Worm (Caenorhabditis elegans) whole organism, midembryonic: Measurements from ENCODE around the gene F41H10.12.
A peak's percentile ranks its signal among the peaks of the same experiment; 100 is the strongest.

Source experiments
- cog-1 ChIP-seq: sonication (generic microtip); optimal IDR thresholded peaks from 2 replicates; lab custom pipeline; 2016; ENCODE audit warnings: missing genetic modification characterization, missing compliant biosample characterization
- flt-1 ChIP-seq: fragments of 200-800 bp; sonication (Bioruptor generic); IDR thresholded peaks from 2 replicates; pipeline ENCODE4 v1.3.6; 2022; ENCODE audit warnings: missing genetic modification characterization, missing compliant biosample characterization
- med-1 ChIP-seq: sonication (generic microtip); optimal IDR thresholded peaks from 2 replicates; lab custom pipeline; 2017; ENCODE audit warnings: missing genetic modification characterization, mild to moderate bottlenecking, missing compliant biosample characterization, antibody characterized with exemption, missing genetic modification reagents; ENCODE audit not compliant: insufficient read depth
- tab-1 ChIP-seq: fragments of 200-800 bp; sonication (Bioruptor generic); IDR thresholded peaks from 2 replicates; pipeline ENCODE4 v1.3.6; 2022; ENCODE audit warnings: missing genetic modification characterization, missing compliant biosample characterization

DNA sequence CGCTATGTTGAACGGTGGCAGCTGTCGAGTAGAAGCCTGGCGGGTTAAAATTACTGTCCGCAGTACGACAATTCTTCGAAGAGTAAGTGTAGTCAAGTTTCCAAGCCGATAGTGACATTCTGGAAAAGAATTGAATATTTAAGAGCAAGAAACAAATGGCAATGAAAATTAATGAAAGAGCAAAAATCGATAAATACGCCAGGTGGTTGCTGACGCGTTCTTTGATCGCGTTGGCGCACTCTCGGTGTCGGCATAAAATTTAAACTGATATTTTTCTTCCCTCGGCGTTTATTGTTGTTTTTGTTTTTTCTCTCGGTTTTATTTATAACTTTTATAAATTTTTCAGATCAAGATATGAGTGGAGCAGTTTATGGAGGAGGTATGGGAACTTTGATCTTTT lies 9.6 kb downstream of the F41H10.12 start, which contains the start of the genes perm-3 and swsn-6:
- TF ChIP-seq med-1 (GFP tag; lab: Kevin White, UChicago) (no peak), tab-1 (GFP tag; lab: Robert Waterston, UW) (no peak), cog-1 (tag; lab: Kevin White, UChicago) (no peak), flt-1 (GFP tag; lab: Robert Waterston, UW) (peak; percentile 66; the same call in 1 of the 2 replicates)
